Worm (Caenorhabditis elegans) whole organism, L4 larva: ENCODE results near the gene F53B3.5.

ENCODE experiments used
- lin-15B ChIP-seq: fragments of 150-350 bp; sonication (generic microtip); optimal IDR thresholded peaks from 3 replicates; lab custom pipeline; 2014; ENCODE audit warnings: missing biosample characterization, missing genetic modification characterization
- mdl-1 ChIP-seq, 2 experiments: fragments of 150-350 bp in 1 of 2; sonication (generic microtip) in 1 of 2; optimal IDR thresholded peaks; 2 replicates each; lab custom pipeline; 2014 to 2017; ENCODE audit warnings: missing biosample characterization in 2 of 2, missing genetic modification characterization in 2 of 2
- mep-1 ChIP-seq: fragments of 150-350 bp; sonication (generic microtip); optimal IDR thresholded peaks from 3 replicates; lab custom pipeline; 2014; ENCODE audit warnings: missing biosample characterization, missing genetic modification characterization
- nhr-11 ChIP-seq: fragments of 150-350 bp; optimal IDR thresholded peaks from 2 replicates; lab custom pipeline; 2014; ENCODE audit warnings: missing biosample characterization, missing genetic modification characterization
- pqm-1 ChIP-seq: sonication (generic microtip); optimal IDR thresholded peaks from 2 replicates; lab custom pipeline; 2017; ENCODE audit warnings: missing biosample characterization, missing genetic modification characterization
- spr-3 ChIP-seq: fragments of 200-800 bp; sonication (Bioruptor generic); optimal IDR thresholded peaks from 2 replicates; lab custom pipeline; 2018; ENCODE audit warnings: mild to moderate bottlenecking, missing genetic modification characterization, missing compliant biosample characterization

ce11 chrX:2891141-2891739, 11.9 kb upstream of the F53B3.5 start, which contains the start of gene B0410.3:
- no peak for TF ChIP-seq lin-15B (tag; lab: Kevin White, UChicago)
- TF ChIP-seq pqm-1, result no peak
- TF ChIP-seq nhr-11, result no peak
- TF ChIP-seq spr-3 (GFP tag; lab: Kevin White, UChicago), result no peak
- TF ChIP-seq mep-1, result peak; percentile 21
- peak; percentile 56 to 84 for TF ChIP-seq mdl-1 (tag; optimal IDR thresholded peaks at IDR 0.05; lab: Kevin White, UChicago)
